Worm (Caenorhabditis elegans): Measurements from ENCODE around the gene R08A2.9.

The R08A2.9 gene

ce11 chrV:14685435-14686058, 22.5 kb upstream of the R08A2.9 start, which contains the start of gene C47E8.4:
Gene C47E8.4, minus strand, starts transcription at chrV:14685485.
- TF ChIP-seq ceh-79 (tag; optimal IDR thresholded peaks at IDR 0.05) (peak; percentile 87), repo-1 (tag; optimal IDR thresholded peaks at IDR 0.05) (peak; percentile 88), lin-35 (GFP tag; optimal IDR thresholded peaks at IDR 0.05) (peak in 2 of 3 experiments; percentile 84 to 94), dox-1 (GFP tag; IDR thresholded peaks at IDR 0.05) (peak; percentile 95), bed-2 (GFP tag; IDR thresholded peaks at IDR 0.05) (peak; percentile 95), K12H6.12 (tag; optimal IDR thresholded peaks at IDR 0.05) (peak; percentile 96), ceh-58 (GFP tag; IDR thresholded peaks at IDR 0.05) (0 out of 2 replicates have a peak, but pooled peaks have one; percentile 79), D2030.7 (GFP tag; IDR thresholded peaks at IDR 0.05) (peak; percentile 93), ama-1 (optimal IDR thresholded peaks at IDR 0.05) (peak; percentile 53), ama-1 (GFP tag; optimal IDR thresholded peaks at IDR 0.05) (no peak), F49E8.2 (tag; optimal IDR thresholded peaks at IDR 0.05; ENCODE audit: insufficient read depth) (peak; percentile 89), ccch-3 (GFP tag; optimal IDR thresholded peaks at IDR 0.05) (peak; percentile 90), B0035.1 (tag; optimal IDR thresholded peaks at IDR 0.05) (peak; percentile 89), nfya-2 (GFP tag; IDR thresholded peaks at IDR 0.05) (peak; percentile 99), egl-44 (GFP tag; IDR thresholded peaks at IDR 0.05) (peak; percentile 73), sdz-38 (tag; optimal IDR thresholded peaks at IDR 0.05) (no peak), bed-1 (GFP tag; IDR thresholded peaks at IDR 0.05) (0 out of 2 replicates have a peak, but pooled peaks have one; percentile 43), snpc-4 (GFP tag; optimal IDR thresholded peaks at IDR 0.05) (peak; percentile 71), snpc-4 (tag; optimal IDR thresholded peaks at IDR 0.05) (peak; percentile 69 to 92 (median 85)), F10E7.11 (tag; optimal IDR thresholded peaks at IDR 0.05) (peak; percentile 64), dpff-1 (tag; optimal IDR thresholded peaks at IDR 0.05) (peak; percentile 46), ceh-27 (GFP tag; optimal IDR thresholded peaks at IDR 0.05) (peak; percentile 98), attf-6 (GFP tag; IDR thresholded peaks at IDR 0.05) (peak; percentile 71; the same call in 1 of the 2 replicates), tbx-9 (tag; optimal IDR thresholded peaks at IDR 0.05; ENCODE audit: borderline replicate concordance) (no peak), lir-1 (GFP tag; conservative IDR thresholded peaks at IDR 0.05) (peak; percentile 95), ztf-25 (GFP tag; IDR thresholded peaks at IDR 0.05) (0 out of 2 replicates have a peak, but pooled peaks have one; percentile 80), xnd-1 (tag; optimal IDR thresholded peaks at IDR 0.05) (peak; percentile 75), F57C9.4 (tag; optimal IDR thresholded peaks at IDR 0.05) (peak; percentile 57), ceh-40 (GFP tag; IDR thresholded peaks at IDR 0.05) (no peak), ztf-26 (tag; optimal IDR thresholded peaks at IDR 0.05) (peak; percentile 94), ztf-22 (GFP tag; optimal IDR thresholded peaks at IDR 0.05) (peak; percentile 85), snpc-3.4 (tag; optimal IDR thresholded peaks at IDR 0.05) (peak; percentile 95), gei-17 (GFP tag; optimal IDR thresholded peaks at IDR 0.05) (peak; percentile 69), zfh-2 (GFP tag; conservative IDR thresholded peaks at IDR 0.05) (no peak), efl-1 (GFP tag; optimal IDR thresholded peaks at IDR 0.05) (peak; percentile 66), nhr-80 (tag; optimal IDR thresholded peaks at IDR 0.05) (peak; percentile 55), nfya-1 (tag; optimal IDR thresholded peaks at IDR 0.05; ENCODE audit: borderline replicate concordance, insufficient read depth) (no peak), hsf-1 (GFP tag; IDR thresholded peaks at IDR 0.05) (peak; percentile 100), lin-26 (GFP tag; IDR thresholded peaks at IDR 0.05) (no peak), tlf-1 (GFP tag; optimal IDR thresholded peaks at IDR 0.05) (peak; percentile 98), madf-3 (GFP tag; IDR thresholded peaks at IDR 0.05) (peak; percentile 95), ztf-18 (tag; optimal IDR thresholded peaks at IDR 0.05) (peak; percentile 65), ZK185.1 (tag; optimal IDR thresholded peaks at IDR 0.05; ENCODE audit: poor library complexity, severe bottlenecking) (peak; percentile 97), fkh-3 (tag; optimal IDR thresholded peaks at IDR 0.05) (no peak), ceh-91 (GFP tag; IDR thresholded peaks at IDR 0.05) (peak; percentile 93), aptf-3 (GFP tag; IDR thresholded peaks at IDR 0.05) (peak; percentile 75; the same call in 1 of the 2 replicates), madf-8 (GFP tag; conservative IDR thresholded peaks at IDR 0.05) (peak; percentile 81), let-526 (GFP tag; IDR thresholded peaks at IDR 0.05) (peak; percentile 96)
